Worm (Caenorhabditis elegans) whole organism, early embryonic: ENCODE results near the gene nlp-78.

Source experiments
- B0310.2 ChIP-seq: sonication (generic microtip); optimal IDR thresholded peaks from 2 replicates; lab custom pipeline; 2016; ENCODE audit warnings: mild to moderate bottlenecking, missing genetic modification characterization, missing compliant biosample characterization
- F13C5.2 ChIP-seq: sonication (generic microtip); optimal IDR thresholded peaks from 2 replicates; lab custom pipeline; 2017; ENCODE audit warnings: mild to moderate bottlenecking, missing genetic modification characterization, inconsistent platforms, missing compliant biosample characterization
- aly-1 ChIP-seq: sonication (generic microtip); optimal IDR thresholded peaks from 2 replicates; lab custom pipeline; 2016; ENCODE audit warnings: missing genetic modification characterization, missing compliant biosample characterization
- ama-1 ChIP-seq: fragments of 150-350 bp; optimal IDR thresholded peaks from 2 replicates; lab custom pipeline; 2014
- ceh-13 ChIP-seq: fragments of 200-800 bp; sonication (Bioruptor generic); optimal IDR thresholded peaks from 2 replicates; lab custom pipeline; 2018; ENCODE audit warnings: mild to moderate bottlenecking, missing genetic modification characterization, missing compliant biosample characterization
- ceh-36 ChIP-seq: sonication (generic microtip); optimal IDR thresholded peaks from 2 replicates; lab custom pipeline; 2016; ENCODE audit warnings: missing genetic modification characterization, inconsistent platforms, missing compliant biosample characterization
- ets-7 ChIP-seq: sonication (generic microtip); optimal IDR thresholded peaks from 2 replicates; lab custom pipeline; 2016; ENCODE audit warnings: missing genotype, missing genetic modification characterization, missing compliant biosample characterization
- flt-1 ChIP-seq: fragments of 200-800 bp; sonication (Bioruptor generic); IDR thresholded peaks from 2 replicates; pipeline ENCODE4 v1.3.6; 2022; ENCODE audit warnings: missing genetic modification characterization, missing compliant biosample characterization
- hmbx-1 ChIP-seq: sonication (generic microtip); optimal IDR thresholded peaks from 2 replicates; lab custom pipeline; 2016; ENCODE audit warnings: mild to moderate bottlenecking, missing genetic modification characterization, missing compliant biosample characterization
- hmg-4 ChIP-seq: fragments of 200-800 bp; sonication (Bioruptor generic); optimal IDR thresholded peaks from 2 replicates; lab custom pipeline; 2018; ENCODE audit warnings: mild to moderate bottlenecking, missing genetic modification characterization, missing compliant biosample characterization
- hnd-1 ChIP-seq: sonication (generic microtip); optimal IDR thresholded peaks from 2 replicates; lab custom pipeline; 2016; ENCODE audit warnings: missing genetic modification characterization, missing compliant biosample characterization
- pes-1 ChIP-seq: fragments of 200-800 bp; sonication (Bioruptor generic); IDR thresholded peaks from 2 replicates; pipeline ENCODE4 v1.3.6; 2022; ENCODE audit warnings: missing genetic modification reagents, missing genetic modification characterization, missing compliant biosample characterization
- scrt-1 ChIP-seq: fragments of 200-800 bp; sonication (Bioruptor generic); IDR thresholded peaks from 2 replicates; pipeline ENCODE4 v1.3.6; 2022; ENCODE audit warnings: missing genetic modification characterization, missing compliant biosample characterization
- sea-1 ChIP-seq: fragments of 200-800 bp; sonication (Bioruptor generic); conservative IDR thresholded peaks from 2 replicates; pipeline ENCODE4 v1.3.6; 2022; ENCODE audit warnings: missing genetic modification characterization, missing compliant biosample characterization
- tbx-11 ChIP-seq: fragments of 200-800 bp; sonication (Bioruptor generic); IDR thresholded peaks from 2 replicates; pipeline ENCODE4 v1.3.6; 2022; ENCODE audit warnings: missing genetic modification characterization, missing compliant biosample characterization
- tbx-37 ChIP-seq: fragments of 200-800 bp; sonication (Bioruptor generic); conservative IDR thresholded peaks from 2 replicates; pipeline ENCODE4 v1.3.6; 2022; ENCODE audit warnings: missing genetic modification reagents, missing genetic modification characterization, missing compliant biosample characterization
- tra-4 ChIP-seq: sonication (generic microtip); optimal IDR thresholded peaks from 2 replicates; lab custom pipeline; 2017; ENCODE audit warnings: missing genetic modification characterization, missing compliant biosample characterization

The nlp-78 gene

ce11 chrII:9137803-9138202 lies 1.8 kb downstream of the nlp-78 start, which contains the start of gene C16D2.3:
C16D2.3 (plus strand) TSS chrII:9138103.
- TF ChIP-seq flt-1 (GFP tag; lab: Robert Waterston, UW) (no peak), ama-1 (lab: Kevin White, UChicago) (no peak), hnd-1 (tag; lab: Kevin White, UChicago) (no peak), hmbx-1 (tag; lab: Kevin White, UChicago) (no peak)

- TF ChIP-seq ama-1 (lab: Kevin White, UChicago) (no peak), F13C5.2 (tag; lab: Kevin White, UChicago) (no peak), aly-1 (tag; lab: Kevin White, UChicago) (no peak), ceh-36 (tag; lab: Kevin White, UChicago) (no peak), pes-1 (GFP tag; lab: Robert Waterston, UW) (no peak), flt-1 (GFP tag; lab: Robert Waterston, UW) (no peak), B0310.2 (no peak), sea-1 (GFP tag; lab: Robert Waterston, UW) (no peak), tra-4 (tag; lab: Kevin White, UChicago) (no peak), tbx-37 (no peak), ets-7 (tag; lab: Kevin White, UChicago) (no peak), hmg-4 (GFP tag; lab: Kevin White, UChicago) (no peak)
Measured at ce11 chrII:9139172-9139700, 3.3 kb downstream of the nlp-78 start, which contains the start of gene Y9C2UA.1. Y9C2UA.1 (plus strand) TSS chrII:9139650.

DNA sequence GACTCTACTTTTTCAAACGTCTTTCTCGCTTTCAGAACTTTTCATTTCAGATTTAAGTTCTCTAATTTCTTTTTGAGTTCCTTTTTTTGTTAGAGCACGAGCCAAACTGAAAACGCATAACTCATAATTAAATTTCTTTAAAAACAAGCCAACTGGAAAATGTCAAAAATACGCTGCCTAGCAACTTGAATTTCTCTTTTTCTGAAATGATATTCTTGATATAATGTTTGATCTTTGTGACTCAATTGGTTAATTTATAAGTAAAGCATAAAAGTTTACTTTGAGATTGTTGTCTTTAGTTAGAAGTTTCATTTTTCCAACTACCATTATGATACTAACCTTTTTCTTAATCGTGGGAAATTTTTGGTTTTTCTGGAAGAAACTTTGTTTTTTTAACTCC lies 5.1 kb downstream of the nlp-78 start:
- TF ChIP-seq ets-7 (tag; lab: Kevin White, UChicago): no peak
- TF ChIP-seq scrt-1: no peak
- no peak for TF ChIP-seq ceh-36 (tag; lab: Kevin White, UChicago)
- TF ChIP-seq hnd-1 (tag; lab: Kevin White, UChicago): no peak
- TF ChIP-seq hmbx-1 (tag; lab: Kevin White, UChicago): no peak

- TF ChIP-seq ceh-36 (tag; lab: Kevin White, UChicago) (no peak), hnd-1 (tag; lab: Kevin White, UChicago) (no peak), tbx-11 (GFP tag; lab: Robert Waterston, UW) (no peak), sea-1 (GFP tag; lab: Robert Waterston, UW) (no peak), ceh-13 (GFP tag; lab: Kevin White, UChicago) (no peak), flt-1 (GFP tag; lab: Robert Waterston, UW) (no peak), hmg-4 (GFP tag; lab: Kevin White, UChicago) (no peak)
Measured at ce11 chrII:9143795-9144194, 7.8 kb downstream of the nlp-78 start.

DNA sequence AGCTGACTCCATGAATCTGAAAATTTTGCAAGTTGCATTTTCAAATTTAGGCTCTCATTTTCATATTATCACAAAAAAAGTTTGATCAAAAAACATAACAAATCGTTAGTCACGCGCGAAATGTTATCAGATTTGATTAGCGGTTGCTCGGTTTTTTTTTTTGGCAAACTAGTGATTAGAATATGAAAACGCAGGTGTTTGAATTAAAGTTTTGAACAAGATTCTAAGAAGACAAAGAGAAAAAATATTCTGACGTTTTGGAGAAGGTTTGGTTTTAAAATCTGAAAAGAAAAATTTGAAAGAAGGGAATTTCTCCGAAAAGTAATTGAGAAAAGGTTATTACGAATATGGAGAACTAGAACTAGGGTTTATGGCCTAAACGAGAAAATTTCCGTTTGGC lies 8.4 kb downstream of the nlp-78 start:
- TF ChIP-seq ceh-13 (GFP tag; lab: Kevin White, UChicago): no peak
- TF ChIP-seq hnd-1 (tag; lab: Kevin White, UChicago): no peak
- TF ChIP-seq flt-1 (GFP tag; lab: Robert Waterston, UW): no peak
- TF ChIP-seq aly-1 (tag; lab: Kevin White, UChicago): no peak
- TF ChIP-seq ceh-36 (tag; lab: Kevin White, UChicago): no peak
- no peak for TF ChIP-seq hmg-4 (GFP tag; lab: Kevin White, UChicago)
- TF ChIP-seq tbx-11 (GFP tag; lab: Robert Waterston, UW): no peak
- TF ChIP-seq B0310.2: no peak
- TF ChIP-seq ama-1 (lab: Kevin White, UChicago): no peak
- TF ChIP-seq hmbx-1 (tag; lab: Kevin White, UChicago): no peak
- TF ChIP-seq ets-7 (tag; lab: Kevin White, UChicago): no peak
- no peak for TF ChIP-seq scrt-1
- no peak for TF ChIP-seq F13C5.2 (tag; lab: Kevin White, UChicago)
- no peak for TF ChIP-seq tbx-37
- TF ChIP-seq sea-1 (GFP tag; lab: Robert Waterston, UW): no peak

- TF ChIP-seq ama-1 (lab: Kevin White, UChicago) (no peak), B0310.2 (no peak), tbx-37 (no peak), sea-1 (GFP tag; lab: Robert Waterston, UW) (no peak)
Measured at ce11 chrII:9145961-9146360, 10.0 kb downstream of the nlp-78 start, which contains the start of gene W07A12.4. W07A12.4 (plus strand) TSS chrII:9146261.

- no peak for TF ChIP-seq aly-1 (tag; lab: Kevin White, UChicago)
- TF ChIP-seq B0310.2: no peak
- no peak for TF ChIP-seq ceh-36 (tag; lab: Kevin White, UChicago)
- TF ChIP-seq tra-4 (tag; lab: Kevin White, UChicago): no peak
- TF ChIP-seq ceh-13 (GFP tag; lab: Kevin White, UChicago): no peak
- no peak for TF ChIP-seq ama-1 (lab: Kevin White, UChicago)
- TF ChIP-seq tbx-37: no peak
- TF ChIP-seq F13C5.2 (tag; lab: Kevin White, UChicago): no peak
- TF ChIP-seq hnd-1 (tag; lab: Kevin White, UChicago): no peak
- TF ChIP-seq flt-1 (GFP tag; lab: Robert Waterston, UW): no peak
Measured at ce11 chrII:9148079-9148478, 12.1 kb downstream of the nlp-78 start.

DNA sequence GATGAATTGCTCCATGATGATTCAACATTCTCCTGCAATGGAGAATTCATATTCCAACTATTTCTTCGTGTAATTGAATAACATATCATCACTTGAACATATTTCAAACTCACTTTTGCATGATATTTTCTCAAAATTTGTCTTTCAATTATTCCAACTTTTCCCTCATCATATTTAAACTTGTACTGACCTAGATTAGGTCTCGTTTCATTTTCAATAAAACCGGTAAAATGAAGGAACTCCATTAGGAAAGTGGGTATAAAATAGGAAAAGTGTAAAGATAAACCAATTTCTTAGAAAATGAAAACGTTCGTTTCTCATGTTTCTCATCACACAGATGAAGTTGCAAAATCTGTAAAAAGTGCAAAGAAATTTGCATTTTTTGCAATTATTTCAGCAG lies 16.3 kb downstream of the nlp-78 start, which contains the start of gene col-78:
col-78 (plus strand) TSS at position 301 of the 400 bp plus-strand sequence.
- TF ChIP-seq aly-1 (tag; lab: Kevin White, UChicago): no peak
- no peak for TF ChIP-seq tbx-11 (GFP tag; lab: Robert Waterston, UW)
- TF ChIP-seq tbx-37: no peak
- TF ChIP-seq ama-1 (lab: Kevin White, UChicago): no peak
- TF ChIP-seq B0310.2: no peak
- TF ChIP-seq sea-1 (GFP tag; lab: Robert Waterston, UW): no peak
- TF ChIP-seq flt-1 (GFP tag; lab: Robert Waterston, UW): no peak
- no peak for TF ChIP-seq ets-7 (tag; lab: Kevin White, UChicago)
- TF ChIP-seq tra-4 (tag; lab: Kevin White, UChicago): no peak
- TF ChIP-seq hnd-1 (tag; lab: Kevin White, UChicago): no peak
- no peak for TF ChIP-seq scrt-1
- TF ChIP-seq F13C5.2 (tag; lab: Kevin White, UChicago): no peak
- no peak for TF ChIP-seq ceh-13 (GFP tag; lab: Kevin White, UChicago)
- TF ChIP-seq hmbx-1 (tag; lab: Kevin White, UChicago): no peak
- no peak for TF ChIP-seq hmg-4 (GFP tag; lab: Kevin White, UChicago)
- TF ChIP-seq ceh-36 (tag; lab: Kevin White, UChicago): no peak
- TF ChIP-seq pes-1 (GFP tag; lab: Robert Waterston, UW): no peak
